Fruit fly (Drosophila melanogaster): Measurements from ENCODE around the gene Cyp6a18.

Gene Cyp6a18

DNA sequence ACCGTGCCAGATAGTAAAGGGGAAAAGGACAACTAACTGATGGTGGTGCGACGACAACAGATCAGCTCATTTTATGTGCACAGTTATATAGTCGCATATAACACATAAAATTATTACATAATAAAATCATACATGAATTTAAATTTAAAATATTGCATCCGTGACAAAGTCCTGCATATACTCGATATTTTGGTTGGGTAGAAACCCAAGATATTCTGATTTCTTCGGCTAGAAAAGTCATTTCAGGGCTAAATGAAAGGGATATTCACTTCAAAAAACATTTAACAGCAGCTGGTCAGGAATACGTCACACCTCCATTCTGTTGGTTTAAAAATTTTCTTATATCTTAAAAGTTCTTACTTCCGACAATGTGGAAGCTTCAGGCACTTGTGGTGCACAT lies 14.6 kb upstream of the Cyp6a18 start, which contains the start of gene CG13978:
TSS of gene CG13978 (plus strand) at position 301 of the 400 bp plus-strand sequence.
- TF ChIP-seq Crg-1 (GFP tag; optimal IDR thresholded peaks at IDR 0.05) (no peak), toe (GFP tag; optimal IDR thresholded peaks at IDR 0.05) (no peak), Mnt (GFP tag; optimal IDR thresholded peaks at IDR 0.05) (no peak), ovo (GFP tag; optimal IDR thresholded peaks at IDR 0.05) (no peak), Clk (GFP tag; optimal IDR thresholded peaks at IDR 0.05) (no peak), CG5204 (GFP tag; optimal IDR thresholded peaks at IDR 0.05) (no peak), CG12768 (GFP tag; optimal IDR thresholded peaks at IDR 0.05) (no peak), tj (GFP tag; optimal IDR thresholded peaks at IDR 0.05) (no peak), pad (GFP tag; optimal IDR thresholded peaks at IDR 0.05) (no peak), CG1620 (GFP tag; optimal IDR thresholded peaks at IDR 0.05) (no peak)

DNA sequence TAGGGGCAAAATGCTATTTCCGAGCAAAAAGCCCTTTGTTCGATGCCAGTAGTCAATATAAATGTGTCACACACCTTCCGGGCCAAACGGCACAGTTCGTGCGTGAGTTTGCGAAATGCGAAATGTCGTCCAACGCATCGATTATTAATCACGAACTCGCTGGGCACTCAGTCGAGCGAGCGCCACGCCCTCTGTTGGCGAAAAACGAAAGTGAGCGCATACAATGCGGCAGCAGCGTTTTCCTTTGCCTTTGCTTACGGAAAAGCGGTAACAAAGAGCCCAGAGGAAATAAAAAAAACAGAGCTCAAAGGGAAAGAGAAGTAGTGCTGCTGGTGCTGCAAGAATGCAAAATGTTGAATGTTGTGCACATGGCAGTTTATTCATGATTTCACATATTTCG lies 968 bp upstream of the Cyp6a18 start:
- TF ChIP-seq kay (GFP tag; ENCODE audit: borderline replicate concordance) (no peak), CG33017 (tag; optimal IDR thresholded peaks at IDR 0.05) (no peak), Crg-1 (GFP tag; optimal IDR thresholded peaks at IDR 0.05) (no peak), ovo (GFP tag; optimal IDR thresholded peaks at IDR 0.05) (no peak), CG5204 (GFP tag; optimal IDR thresholded peaks at IDR 0.05) (no peak), tj (GFP tag; optimal IDR thresholded peaks at IDR 0.05) (no peak), toe (GFP tag; optimal IDR thresholded peaks at IDR 0.05) (no peak), Mnt (GFP tag; optimal IDR thresholded peaks at IDR 0.05) (no peak), pad (GFP tag; optimal IDR thresholded peaks at IDR 0.05) (no peak), CG14711 (tag; optimal IDR thresholded peaks at IDR 0.05) (no peak)

- TF ChIP-seq CG5204 (GFP tag; optimal IDR thresholded peaks at IDR 0.05), result no peak
- TF ChIP-seq pad (GFP tag; optimal IDR thresholded peaks at IDR 0.05), result no peak
- TF ChIP-seq CG14711 (tag; optimal IDR thresholded peaks at IDR 0.05), result no peak
- TF ChIP-seq Hr96 (GFP tag; optimal IDR thresholded peaks at IDR 0.05), result no peak
- TF ChIP-seq ovo (GFP tag; optimal IDR thresholded peaks at IDR 0.05), result no peak
- no peak for TF ChIP-seq bab1 (GFP tag; optimal IDR thresholded peaks at IDR 0.05)
- no peak for TF ChIP-seq CG33017 (tag; optimal IDR thresholded peaks at IDR 0.05)
- no peak for TF ChIP-seq CG11617 (GFP tag; optimal IDR thresholded peaks at IDR 0.05)
- TF ChIP-seq CG12768 (GFP tag; optimal IDR thresholded peaks at IDR 0.05), result no peak
- TF ChIP-seq Crg-1 (GFP tag; optimal IDR thresholded peaks at IDR 0.05), result no peak
- no peak for TF ChIP-seq toe (GFP tag; optimal IDR thresholded peaks at IDR 0.05)
- no peak for TF ChIP-seq tj (GFP tag; optimal IDR thresholded peaks at IDR 0.05)
- TF ChIP-seq kay (GFP tag; ENCODE audit: borderline replicate concordance), result no peak
- no peak for TF ChIP-seq CG7045 (GFP tag; optimal IDR thresholded peaks at IDR 0.05)
- TF ChIP-seq Clk (GFP tag; optimal IDR thresholded peaks at IDR 0.05), result no peak
- TF ChIP-seq CG1620 (GFP tag; optimal IDR thresholded peaks at IDR 0.05), result no peak
- no peak for TF ChIP-seq cic (GFP tag; optimal IDR thresholded peaks at IDR 0.05)
Observed at dm6 chr3R:27487627-27488026, 9.2 kb downstream of the Cyp6a18 start, which contains the start of gene Gr98a. Gene Gr98a (plus strand): TSS chr3R:27487927.

dm6 chr3R:27497616-27498015 lies 19.1 kb downstream of the Cyp6a18 start:
- TF ChIP-seq CG7101 (tag; optimal IDR thresholded peaks at IDR 0.05) (no peak), Mnt (GFP tag; optimal IDR thresholded peaks at IDR 0.05) (no peak), Crg-1 (GFP tag; optimal IDR thresholded peaks at IDR 0.05) (no peak), tj (GFP tag; optimal IDR thresholded peaks at IDR 0.05) (no peak), CG7045 (GFP tag; optimal IDR thresholded peaks at IDR 0.05) (no peak)

DNA sequence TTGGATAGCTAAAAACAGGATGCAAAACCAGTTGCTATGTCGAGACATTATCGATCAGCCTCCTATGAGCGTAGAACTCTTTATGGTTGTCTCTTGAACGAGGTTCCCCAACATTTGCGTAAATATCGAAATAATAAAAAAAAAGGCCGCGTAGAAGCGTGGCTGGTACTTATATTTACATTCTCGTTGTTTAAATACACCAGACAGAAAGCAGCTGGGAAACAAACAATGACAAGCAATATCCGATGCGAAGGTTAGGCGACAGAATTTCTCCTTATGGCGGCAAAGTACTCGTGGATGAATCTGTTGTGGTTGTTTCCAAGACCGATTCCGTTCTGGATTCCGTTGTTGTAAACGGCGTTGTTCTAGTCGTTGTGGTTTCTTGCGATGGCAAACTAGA lies 23.5 kb downstream of the Cyp6a18 start, which contains the start of gene CG43139:
TSS of gene CG43139 (minus strand) at position 88 of the 400 bp plus-strand sequence.
- TF ChIP-seq toe (GFP tag; optimal IDR thresholded peaks at IDR 0.05), result no peak
- no peak for TF ChIP-seq bab1 (GFP tag; optimal IDR thresholded peaks at IDR 0.05)

DNA sequence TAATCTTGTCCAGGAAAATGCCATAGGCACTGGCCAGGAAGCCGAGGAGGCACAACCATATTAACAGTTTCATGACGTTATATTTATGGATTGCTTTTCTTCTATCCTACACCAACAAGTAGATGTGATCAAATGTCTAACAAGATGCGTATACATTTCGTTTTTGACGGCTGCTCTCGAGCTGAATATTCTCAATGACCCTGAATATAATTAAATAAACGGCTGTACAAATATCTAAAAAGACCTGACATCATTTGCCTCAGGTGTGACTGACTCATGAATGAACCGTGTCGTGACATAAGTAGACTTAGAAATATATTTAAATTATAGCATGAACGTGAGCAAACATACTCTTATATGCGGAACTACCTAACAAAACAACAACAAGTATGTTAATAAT lies 24.4 kb downstream of the Cyp6a18 start, which contains the start of gene CG5402:
TSS of gene CG5402 (minus strand) at position 101 of the 400 bp plus-strand sequence.
- TF ChIP-seq CG11617 (GFP tag; optimal IDR thresholded peaks at IDR 0.05), result no peak
- no peak for TF ChIP-seq CG5204 (GFP tag; optimal IDR thresholded peaks at IDR 0.05)
- TF ChIP-seq CG14711 (tag; optimal IDR thresholded peaks at IDR 0.05), result no peak
- no peak for TF ChIP-seq bab1 (GFP tag; optimal IDR thresholded peaks at IDR 0.05)
- no peak for TF ChIP-seq Hr96 (GFP tag; optimal IDR thresholded peaks at IDR 0.05)
- no peak for TF ChIP-seq Crg-1 (GFP tag; optimal IDR thresholded peaks at IDR 0.05)
- TF ChIP-seq tj (GFP tag; optimal IDR thresholded peaks at IDR 0.05), result no peak
- no peak for TF ChIP-seq ovo (GFP tag; optimal IDR thresholded peaks at IDR 0.05)
- TF ChIP-seq pad (GFP tag; optimal IDR thresholded peaks at IDR 0.05), result no peak
- TF ChIP-seq Clk (GFP tag; optimal IDR thresholded peaks at IDR 0.05), result no peak

dm6 chr3R:27517157-27517556 lies 38.7 kb downstream of the Cyp6a18 start, which contains the start of gene CG13972:
Gene CG13972 (minus strand): TSS chr3R:27517257.
- TF ChIP-seq cic (GFP tag; optimal IDR thresholded peaks at IDR 0.05) (no peak), CG14711 (tag; optimal IDR thresholded peaks at IDR 0.05) (no peak), bab1 (GFP tag; optimal IDR thresholded peaks at IDR 0.05) (no peak), CG1620 (GFP tag; optimal IDR thresholded peaks at IDR 0.05) (no peak), CG11617 (GFP tag; optimal IDR thresholded peaks at IDR 0.05) (no peak), Crg-1 (GFP tag; optimal IDR thresholded peaks at IDR 0.05) (no peak), pad (GFP tag; optimal IDR thresholded peaks at IDR 0.05) (no peak), Mnt (GFP tag; optimal IDR thresholded peaks at IDR 0.05) (no peak), Clk (GFP tag; optimal IDR thresholded peaks at IDR 0.05) (no peak), kay (GFP tag; ENCODE audit: borderline replicate concordance) (no peak), CG12768 (GFP tag; optimal IDR thresholded peaks at IDR 0.05) (no peak), toe (GFP tag; optimal IDR thresholded peaks at IDR 0.05) (no peak), tj (GFP tag; optimal IDR thresholded peaks at IDR 0.05) (no peak), CG33017 (tag; optimal IDR thresholded peaks at IDR 0.05) (no peak), CG7101 (tag; optimal IDR thresholded peaks at IDR 0.05) (no peak)

Data from whole organism, adult.